Fruit fly (Drosophila melanogaster): ENCODE measurements around the gene CG33095.
A peak's percentile ranks its signal among the peaks of the same experiment; 100 is the strongest.

CG33095 gene

dm6 chr3R:25066856-25067255 is 30.6 kb upstream of the CG33095 start:
- TF ChIP-seq psq (optimal IDR thresholded peaks at IDR 0.05) (no peak), pan (optimal IDR thresholded peaks at IDR 0.05) (no peak), CG8478 (optimal IDR thresholded peaks at IDR 0.05) (no peak), EcR (GFP tag; optimal IDR thresholded peaks at IDR 0.05) (no peak), usp (GFP tag; optimal IDR thresholded peaks at IDR 0.05) (no peak), Dll (optimal IDR thresholded peaks at IDR 0.05) (no peak)

dm6 chr3R:25069569-25069968 is 27.9 kb upstream of the CG33095 start, which contains the start of the genes Stt3B and CG11839:
Gene Stt3B, minus strand, starts transcription at chr3R:25069637.
Gene CG11839, plus strand, starts transcription at chr3R:25069927.
- TF ChIP-seq EcR (GFP tag; optimal IDR thresholded peaks at IDR 0.05) (no peak), pan (optimal IDR thresholded peaks at IDR 0.05) (no peak), psq (optimal IDR thresholded peaks at IDR 0.05) (no peak), Dll (optimal IDR thresholded peaks at IDR 0.05) (no peak), CG8478 (optimal IDR thresholded peaks at IDR 0.05) (no peak)

- TF ChIP-seq Dll (optimal IDR thresholded peaks at IDR 0.05) = no peak
- TF ChIP-seq psq (optimal IDR thresholded peaks at IDR 0.05) = no peak
- no peak for TF ChIP-seq pan (optimal IDR thresholded peaks at IDR 0.05)
- TF ChIP-seq usp (GFP tag; optimal IDR thresholded peaks at IDR 0.05) = no peak
- no peak for TF ChIP-seq EcR (GFP tag; optimal IDR thresholded peaks at IDR 0.05)
- TF ChIP-seq CG8478 (optimal IDR thresholded peaks at IDR 0.05) = no peak
Measured at dm6 chr3R:25070871-25071270, 26.6 kb upstream of the CG33095 start, which contains the start of gene CG11836. Gene CG11836, plus strand, starts transcription at chr3R:25071126.

- no peak for TF ChIP-seq Dll (optimal IDR thresholded peaks at IDR 0.05)
- TF ChIP-seq CG8478 (optimal IDR thresholded peaks at IDR 0.05) = no peak
Measured at dm6 chr3R:25074558-25074964, 22.9 kb upstream of the CG33095 start, which contains the start of the genes shams and CG11920. Gene shams, minus strand, starts transcription at chr3R:25074607. Gene CG11920, plus strand, starts transcription at chr3R:25074877.

dm6 chr3R:25077280-25077820 is 20.1 kb upstream of the CG33095 start:
- TF ChIP-seq EcR (GFP tag; optimal IDR thresholded peaks at IDR 0.05) (no peak), pan (optimal IDR thresholded peaks at IDR 0.05) (no peak), Dll (optimal IDR thresholded peaks at IDR 0.05) (no peak), psq (optimal IDR thresholded peaks at IDR 0.05) (no peak), CG8478 (optimal IDR thresholded peaks at IDR 0.05) (no peak), usp (GFP tag; optimal IDR thresholded peaks at IDR 0.05) (no peak)

dm6 chr3R:25078665-25079064 is 18.8 kb upstream of the CG33095 start:
- TF ChIP-seq CG8478 (optimal IDR thresholded peaks at IDR 0.05) = no peak
- no peak for TF ChIP-seq Dll (optimal IDR thresholded peaks at IDR 0.05)
- TF ChIP-seq usp (GFP tag; optimal IDR thresholded peaks at IDR 0.05) = no peak
- TF ChIP-seq psq (optimal IDR thresholded peaks at IDR 0.05) = no peak
- no peak for TF ChIP-seq pan (optimal IDR thresholded peaks at IDR 0.05)
- TF ChIP-seq EcR (GFP tag; optimal IDR thresholded peaks at IDR 0.05) = no peak

- TF ChIP-seq usp (GFP tag; optimal IDR thresholded peaks at IDR 0.05) (no peak), Dll (optimal IDR thresholded peaks at IDR 0.05) (no peak), pan (optimal IDR thresholded peaks at IDR 0.05) (no peak), psq (optimal IDR thresholded peaks at IDR 0.05) (no peak), CG8478 (optimal IDR thresholded peaks at IDR 0.05) (peak; percentile 54), EcR (GFP tag; optimal IDR thresholded peaks at IDR 0.05) (no peak)
Measured at dm6 chr3R:25080446-25080845, 17.0 kb upstream of the CG33095 start.

dm6 chr3R:25082348-25082747 is 15.1 kb upstream of the CG33095 start, which contains the start of gene fd96Ca:
Gene fd96Ca, plus strand, starts transcription at chr3R:25082684.
- TF ChIP-seq Dll (optimal IDR thresholded peaks at IDR 0.05) (peak; percentile 82), psq (optimal IDR thresholded peaks at IDR 0.05) (no peak)

dm6 chr3R:25094639-25095038 is 2.8 kb upstream of the CG33095 start, which contains the start of gene fd96Cb:
Gene fd96Cb, plus strand, starts transcription at chr3R:25095012.
- TF ChIP-seq usp (GFP tag; optimal IDR thresholded peaks at IDR 0.05) (no peak), Dll (optimal IDR thresholded peaks at IDR 0.05) (no peak), pan (optimal IDR thresholded peaks at IDR 0.05) (no peak), psq (optimal IDR thresholded peaks at IDR 0.05) (no peak), EcR (GFP tag; optimal IDR thresholded peaks at IDR 0.05) (no peak), CG8478 (optimal IDR thresholded peaks at IDR 0.05) (peak; percentile 38)

- TF ChIP-seq pan (optimal IDR thresholded peaks at IDR 0.05) (no peak), psq (optimal IDR thresholded peaks at IDR 0.05) (no peak), usp (GFP tag; optimal IDR thresholded peaks at IDR 0.05) (no peak), CG8478 (optimal IDR thresholded peaks at IDR 0.05) (no peak), Dll (optimal IDR thresholded peaks at IDR 0.05) (no peak), EcR (GFP tag; optimal IDR thresholded peaks at IDR 0.05) (no peak)
Measured at dm6 chr3R:25102253-25102652, 4.8 kb downstream of the CG33095 start, which contains the start of gene CG45095. Gene CG45095, plus strand, starts transcription at chr3R:25102553.

- TF ChIP-seq pan (optimal IDR thresholded peaks at IDR 0.05) (no peak), EcR (GFP tag; optimal IDR thresholded peaks at IDR 0.05) (no peak), CG8478 (optimal IDR thresholded peaks at IDR 0.05) (no peak), usp (GFP tag; optimal IDR thresholded peaks at IDR 0.05) (no peak), psq (optimal IDR thresholded peaks at IDR 0.05) (no peak), Dll (optimal IDR thresholded peaks at IDR 0.05) (no peak)
Measured at dm6 chr3R:25108932-25109331, 11.5 kb downstream of the CG33095 start, which contains the start of gene CG34027. Gene CG34027, minus strand, starts transcription at chr3R:25109032.

dm6 chr3R:25112466-25112939 is 15.0 kb downstream of the CG33095 start, which contains the start of gene Nepl16:
Gene Nepl16, minus strand, starts transcription at chr3R:25112516.
- no peak for TF ChIP-seq usp (GFP tag; optimal IDR thresholded peaks at IDR 0.05)
- TF ChIP-seq psq (optimal IDR thresholded peaks at IDR 0.05) = no peak
- no peak for TF ChIP-seq CG8478 (optimal IDR thresholded peaks at IDR 0.05)
- TF ChIP-seq pan (optimal IDR thresholded peaks at IDR 0.05) = no peak
- no peak for TF ChIP-seq EcR (GFP tag; optimal IDR thresholded peaks at IDR 0.05)
- TF ChIP-seq Dll (optimal IDR thresholded peaks at IDR 0.05) = no peak
